Worm (Caenorhabditis elegans) whole organism, L3 larva: ENCODE data around the gene sdc-2.

Source experiments
- aly-2 ChIP-seq: fragments of 150-350 bp; optimal IDR thresholded peaks from 2 replicates; lab custom pipeline; 2014; ENCODE audit warnings: missing biosample characterization, missing genetic modification characterization
- ceh-82 ChIP-seq: fragments of 150-350 bp; optimal IDR thresholded peaks from 2 replicates; lab custom pipeline; 2014; ENCODE audit warnings: missing biosample characterization, missing genetic modification characterization
- lin-39 ChIP-seq: fragments of 150-350 bp; optimal IDR thresholded peaks from 2 replicates; lab custom pipeline; 2018; ENCODE audit warnings: missing biosample characterization, missing genetic modification reagents, missing genetic modification characterization
- mdl-1 ChIP-seq: fragments of 150-350 bp; optimal IDR thresholded peaks from 2 replicates; lab custom pipeline; 2014; ENCODE audit warnings: missing biosample characterization, missing genetic modification characterization
- nhr-237 ChIP-seq: fragments of 150-350 bp; optimal IDR thresholded peaks from 2 replicates; lab custom pipeline; 2014; ENCODE audit warnings: missing biosample characterization, missing genetic modification characterization
- nhr-25 ChIP-seq: sonication (generic microtip); optimal IDR thresholded peaks from 2 replicates; lab custom pipeline; 2017; ENCODE audit warnings: missing biosample characterization, missing genetic modification characterization

- no peak for TF ChIP-seq nhr-25 (tag; lab: Kevin White, UChicago)
- TF ChIP-seq lin-39 (tag; lab: Kevin White, UChicago) = no peak
- no peak for TF ChIP-seq ceh-82 (tag; lab: Kevin White, UChicago)
- TF ChIP-seq nhr-237 (tag; lab: Kevin White, UChicago) = no peak
- no peak for TF ChIP-seq aly-2 (tag; lab: Kevin White, UChicago)
- TF ChIP-seq mdl-1 (tag; lab: Kevin White, UChicago) = no peak
These were observed 14.8 kb downstream of the sdc-2 start, which contains the start of gene gcp-2.2 for ce11 chrX:11537240-11537764.
